Fruit fly (Drosophila melanogaster) whole organism, larva: ENCODE data around the gene CG42450.

Experiments
- noc ChIP-seq: fragments of 200-800 bp; sonication (Bioruptor generic); optimal IDR thresholded peaks from 3 replicates; lab custom pipeline; 2019; ENCODE audit warnings: missing biosample characterization, mild to moderate bottlenecking, missing genetic modification characterization, moderate library complexity

The CG42450 gene

DNA sequence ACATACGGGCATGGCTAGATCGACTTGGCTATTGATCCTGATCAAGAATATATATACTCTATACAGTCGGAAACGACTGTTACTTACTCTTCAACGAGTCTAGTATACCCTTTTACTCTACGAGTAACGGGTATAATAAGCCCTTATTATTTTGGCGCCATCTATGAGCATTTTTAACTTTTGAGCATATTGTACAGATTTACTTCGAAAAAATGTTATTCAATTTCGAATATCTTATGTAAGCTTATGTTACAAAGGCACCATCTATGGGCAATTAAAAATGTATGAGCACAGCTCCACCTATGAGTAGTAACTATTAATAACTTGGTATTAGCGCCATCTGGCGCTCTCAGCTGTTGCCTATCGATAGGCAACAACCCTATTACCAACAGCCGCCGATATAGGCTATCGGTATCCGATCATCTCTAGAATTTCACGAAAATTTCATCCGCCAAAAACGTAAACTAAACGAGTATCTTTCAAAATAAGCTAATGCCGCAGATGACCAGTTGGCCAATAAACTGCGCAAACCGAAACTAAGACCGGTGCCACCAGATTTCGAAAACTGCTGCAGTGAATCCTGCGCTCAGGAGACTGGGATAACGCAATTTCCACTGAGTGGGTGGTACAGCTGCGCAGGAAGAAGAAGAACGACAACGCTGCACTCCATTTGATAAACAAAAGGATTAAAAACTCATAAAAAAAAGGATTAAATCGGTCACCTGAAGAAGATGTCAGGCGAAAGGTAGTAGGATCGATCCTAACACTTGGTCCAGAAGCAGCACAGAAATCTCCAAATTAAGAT, 30.3 kb downstream of the CG42450 start, which contains the start of gene htk:
Gene htk (plus strand): TSS at position 435 of the 805 bp plus-strand sequence.
- TF ChIP-seq noc (tag; lab: Kevin White, UChicago), result no peak

DNA sequence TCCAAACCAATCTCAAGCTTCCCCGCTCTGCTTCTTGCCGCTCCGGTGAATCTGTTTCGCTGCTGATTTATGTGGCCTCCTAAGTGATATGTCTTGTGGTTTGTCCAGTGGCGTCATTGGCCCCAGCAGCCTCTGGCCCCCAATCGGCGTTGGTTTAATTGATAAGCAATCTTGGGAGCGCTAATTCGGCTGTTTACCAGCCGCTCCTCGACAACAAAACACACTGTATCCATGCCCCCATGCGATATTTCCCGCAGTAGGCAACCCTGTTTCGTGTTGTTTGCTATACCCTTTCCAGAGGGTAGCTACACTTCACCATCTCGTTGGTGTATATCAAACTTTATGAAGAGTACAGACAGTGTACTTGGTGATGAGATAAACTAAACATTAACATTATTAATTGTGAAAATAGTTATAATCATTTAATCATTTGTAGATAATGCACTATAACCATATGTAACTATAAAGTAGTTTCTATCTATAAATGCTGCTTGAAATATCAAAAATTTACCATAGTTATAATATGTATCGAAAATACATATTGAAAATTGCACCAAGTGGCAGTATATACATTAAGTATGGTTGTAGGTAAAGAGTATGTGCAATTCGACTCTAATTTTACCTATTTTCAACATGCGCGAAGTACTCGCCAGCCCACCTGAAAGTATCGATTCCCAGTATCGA, 35.4 kb downstream of the CG42450 start, which contains the start of gene shop:
Gene shop (minus strand): TSS at position 229 of the 684 bp plus-strand sequence.
- peak; percentile 90 for TF ChIP-seq noc (tag; lab: Kevin White, UChicago)

DNA sequence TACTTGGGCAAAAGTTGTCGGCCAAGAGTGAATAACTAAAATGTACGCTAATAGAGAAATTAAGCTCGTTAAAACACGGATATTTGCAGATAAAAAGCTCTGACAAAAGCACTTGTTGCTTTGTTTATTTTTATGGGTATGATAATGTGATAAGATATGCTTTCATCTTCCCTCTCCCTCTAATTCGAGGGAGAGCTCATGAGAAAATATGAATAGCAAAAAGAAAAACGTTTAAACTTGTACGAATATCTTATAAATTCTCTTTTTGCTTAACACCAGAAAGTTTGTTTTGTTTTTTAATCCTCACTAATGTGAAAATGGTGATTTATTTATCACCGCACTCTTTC, 35.9 kb downstream of the CG42450 start:
- no peak for TF ChIP-seq noc (tag; lab: Kevin White, UChicago)

DNA sequence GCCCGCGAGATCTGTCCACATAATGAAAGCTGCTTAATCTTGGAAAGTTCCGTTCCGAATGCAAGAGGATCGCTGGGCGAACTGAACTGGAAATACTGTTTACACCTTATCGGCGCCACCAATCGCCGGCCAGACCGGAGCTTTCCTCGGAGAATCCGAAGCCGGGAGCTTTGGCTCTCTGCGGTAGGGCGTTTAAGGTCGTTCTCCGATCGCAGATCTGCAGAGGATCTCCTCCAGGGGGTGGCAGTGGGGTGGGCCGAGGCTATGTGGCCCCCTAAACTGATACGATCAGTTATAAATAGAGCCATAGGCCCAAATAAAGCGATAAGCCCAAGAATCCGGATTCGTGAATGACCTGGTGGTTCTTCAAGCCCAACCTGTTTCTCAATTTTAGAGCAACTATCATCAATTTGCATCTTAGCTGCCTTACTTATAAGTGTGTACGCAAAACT, 44.3 kb downstream of the CG42450 start, which contains the start of gene CG7322:
Gene CG7322 (minus strand): TSS at position 402 of the 452 bp plus-strand sequence.
- TF ChIP-seq noc (tag; lab: Kevin White, UChicago), result peak; percentile 19

DNA sequence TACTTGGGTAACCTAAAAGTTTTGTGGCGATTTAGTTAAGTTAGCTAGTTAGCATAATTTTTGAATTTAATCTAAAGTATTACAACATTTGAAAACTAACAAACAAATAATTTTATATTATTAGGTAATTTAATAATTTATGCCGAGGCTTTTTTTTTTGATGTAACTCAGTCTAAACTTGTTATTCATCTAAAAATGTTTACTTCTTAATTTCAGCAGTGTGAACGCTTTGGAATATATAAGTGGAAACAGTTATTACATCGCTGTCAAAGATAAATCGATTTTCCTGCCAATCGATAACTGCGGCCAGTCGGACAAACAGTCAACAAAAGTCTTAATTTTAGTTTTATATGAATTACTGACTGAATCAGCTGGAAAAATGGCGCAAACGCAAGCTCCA, 44.8 kb downstream of the CG42450 start, which contains the start of gene Usp39:
Gene Usp39 (plus strand): TSS at position 288 of the 400 bp plus-strand sequence.
- TF ChIP-seq noc (tag; lab: Kevin White, UChicago), result no peak

DNA sequence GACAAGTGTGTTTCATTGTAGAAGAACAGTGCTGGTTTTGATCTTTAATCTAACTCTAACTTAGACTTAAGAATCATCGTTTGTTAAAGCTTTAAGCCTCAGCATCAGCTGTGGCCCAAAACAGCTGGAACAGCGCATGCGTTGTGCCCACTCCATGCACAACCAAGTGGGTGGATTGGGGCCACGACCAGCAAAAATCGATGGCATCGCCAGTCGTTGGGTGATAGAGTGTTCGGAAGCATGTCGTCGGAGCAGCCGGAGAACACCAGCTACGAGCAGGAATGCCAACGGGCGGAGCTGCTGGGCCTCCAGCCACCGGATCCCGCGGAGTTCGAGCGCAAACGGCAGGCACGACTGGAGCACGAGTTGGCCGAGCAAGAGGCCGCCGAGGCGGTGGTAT, 47.0 kb downstream of the CG42450 start, which contains the start of gene CG32544:
Gene CG32544 (plus strand): TSS at position 211 of the 400 bp plus-strand sequence.
- no peak for TF ChIP-seq noc (tag; lab: Kevin White, UChicago)

DNA sequence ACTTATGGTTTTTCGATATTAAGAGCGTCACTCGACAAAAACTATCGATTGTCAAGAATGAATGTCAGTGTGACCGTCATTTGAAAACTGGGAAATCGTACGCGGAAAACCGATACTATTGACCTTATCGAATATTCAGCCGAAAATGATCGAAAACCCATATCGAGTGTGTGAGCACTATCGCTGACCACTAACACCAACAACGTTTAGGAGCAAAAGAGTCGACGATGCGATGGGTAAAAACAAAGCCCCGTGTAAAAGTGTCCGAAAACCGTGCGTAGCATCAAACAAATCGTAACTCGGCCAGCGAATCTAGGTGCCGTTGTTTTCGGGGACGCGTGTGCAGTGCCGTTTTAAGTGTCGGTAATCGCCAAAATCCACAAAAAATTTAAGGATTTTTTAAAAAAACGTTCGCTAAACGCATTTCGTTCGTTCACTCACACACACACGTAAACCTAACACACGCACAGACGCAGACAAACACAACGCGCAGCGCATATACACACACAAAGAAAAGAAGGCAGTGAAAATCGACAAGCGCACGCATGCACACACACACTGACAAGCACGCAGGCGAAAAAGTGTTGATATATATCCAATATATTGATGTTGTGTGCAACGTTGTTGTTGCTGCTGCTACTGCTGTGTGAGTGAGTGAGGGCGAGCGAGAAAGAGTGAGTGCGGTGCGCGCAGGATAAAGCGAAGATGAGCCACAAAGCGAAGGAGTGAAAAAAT, 50.8 kb downstream of the CG42450 start, which contains the start of the genes CG7326 and Dora:
Gene CG7326 (minus strand): TSS at position 29 of the 735 bp plus-strand sequence.
Gene Dora (plus strand): TSS at position 203 of the 735 bp plus-strand sequence.
- TF ChIP-seq noc (tag; lab: Kevin White, UChicago), result peak; percentile 9

DNA sequence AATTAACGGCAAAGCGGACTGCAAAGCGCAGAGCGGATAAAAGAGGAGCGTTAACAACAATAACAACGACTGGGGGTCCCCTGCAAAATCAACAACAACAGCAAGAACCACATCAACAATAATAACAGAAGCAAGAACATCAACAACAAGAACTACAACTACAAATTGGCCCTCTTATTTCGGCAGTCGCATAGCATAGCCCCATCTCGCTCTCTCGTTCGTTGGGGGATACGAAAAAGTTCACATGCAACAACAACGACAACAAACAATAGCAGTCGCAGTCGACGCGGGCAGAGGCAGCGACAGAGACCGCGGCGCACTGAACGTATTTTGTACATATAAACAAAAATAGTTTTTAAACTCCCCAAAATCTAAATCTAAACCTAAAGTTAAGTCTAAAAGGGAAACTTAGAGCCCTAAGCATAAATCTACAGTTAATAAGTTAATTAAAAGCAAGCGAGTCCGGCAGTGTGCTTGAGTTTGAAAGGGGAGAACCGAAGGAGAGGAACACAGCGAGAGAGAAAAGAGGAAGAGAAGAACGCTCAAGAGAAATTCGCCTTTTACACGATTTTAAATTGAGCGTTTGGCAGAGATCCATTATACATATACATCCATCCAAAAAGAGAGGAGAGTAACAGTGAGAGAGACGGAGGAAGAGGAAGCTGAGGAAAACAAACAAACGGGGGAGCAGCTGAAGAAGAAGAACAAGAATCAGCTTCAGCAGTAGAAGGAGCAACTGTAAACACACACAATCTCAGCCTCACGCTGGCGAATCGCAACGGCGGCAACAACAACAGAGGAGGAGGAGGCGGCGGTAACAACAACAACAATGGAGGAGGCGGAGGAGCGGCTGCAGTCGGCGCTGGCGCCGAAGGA, 51.6 kb downstream of the CG42450 start:
- TF ChIP-seq noc (tag; lab: Kevin White, UChicago), result no peak

DNA sequence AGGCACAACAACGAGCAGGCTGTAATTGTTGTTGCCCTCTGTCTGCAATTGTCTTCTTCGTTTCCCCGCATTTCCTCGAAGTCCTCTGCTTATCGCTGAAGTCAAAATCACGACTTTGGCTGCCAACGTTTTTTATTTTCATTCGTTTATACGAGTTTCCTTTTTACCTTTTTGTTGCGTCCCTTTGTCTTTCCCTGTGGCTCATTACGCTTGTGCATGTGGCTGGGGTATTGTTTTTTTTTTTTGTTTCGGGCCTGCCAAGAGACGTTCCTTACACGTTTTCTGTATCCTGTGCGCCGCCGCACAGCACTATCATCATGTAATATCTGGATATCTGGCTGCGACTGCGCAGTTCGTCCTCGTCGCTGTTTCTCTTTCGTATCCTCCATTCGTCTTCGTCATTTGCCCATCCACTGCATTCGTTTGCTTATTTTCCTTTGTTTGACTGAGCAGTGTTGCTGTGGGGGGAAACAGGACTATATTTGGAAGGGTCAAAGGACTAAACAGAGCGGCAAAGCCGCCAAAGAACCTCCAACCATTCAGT, 53.3 kb downstream of the CG42450 start:
- TF ChIP-seq noc (tag; lab: Kevin White, UChicago), result no peak

DNA sequence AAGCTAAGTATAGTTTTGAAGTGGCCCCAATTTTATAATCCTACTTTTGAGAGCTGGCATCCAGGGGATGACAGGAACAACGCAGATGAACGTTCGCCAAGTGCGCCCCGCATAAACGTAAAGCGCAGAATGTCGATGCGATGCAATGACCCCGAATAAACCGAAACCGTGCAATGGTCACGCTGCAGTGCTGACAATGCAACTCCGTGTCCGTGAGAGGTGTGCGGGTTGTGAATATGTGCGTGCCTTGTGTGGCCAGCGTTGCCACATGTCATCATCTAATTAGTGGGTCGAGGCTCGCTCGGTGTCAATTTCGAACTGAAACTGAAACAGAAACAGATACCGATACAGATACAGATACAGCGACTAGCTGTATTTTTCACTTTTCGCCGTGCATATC, 55.0 kb downstream of the CG42450 start:
- TF ChIP-seq noc (tag; lab: Kevin White, UChicago), result no peak

DNA sequence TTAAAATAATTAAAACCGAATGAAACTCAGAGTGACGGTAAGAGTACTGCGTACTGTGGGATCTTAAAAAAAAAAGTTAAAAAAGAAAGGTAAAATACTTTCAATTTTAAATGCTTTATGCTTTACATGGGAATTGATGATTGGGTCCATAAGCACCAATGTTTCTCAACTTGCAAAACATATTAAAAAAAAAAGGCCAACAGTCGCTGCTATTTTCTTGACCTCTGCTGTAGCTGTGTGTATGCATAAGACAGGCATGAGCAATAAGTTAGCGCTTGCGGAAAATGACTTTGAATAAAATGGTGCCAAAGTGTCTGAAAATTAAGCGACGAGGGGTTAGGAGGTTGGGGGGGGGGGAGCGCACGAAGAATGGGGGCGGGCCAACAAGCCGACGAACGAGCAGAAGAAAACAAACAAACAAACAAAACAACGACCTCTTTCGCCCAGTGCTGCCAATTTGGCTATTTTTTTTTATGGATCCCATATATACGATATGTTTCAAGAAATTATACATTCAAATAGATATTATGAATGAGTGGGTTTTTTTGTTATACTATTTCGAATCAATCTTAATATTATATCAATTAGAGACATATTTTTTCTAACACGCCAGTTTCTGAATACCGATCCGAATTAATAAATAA, 56.5 kb downstream of the CG42450 start:
- TF ChIP-seq noc (tag; lab: Kevin White, UChicago), result no peak
